Worm (Caenorhabditis elegans): ENCODE data around the gene sec-3.

DNA sequence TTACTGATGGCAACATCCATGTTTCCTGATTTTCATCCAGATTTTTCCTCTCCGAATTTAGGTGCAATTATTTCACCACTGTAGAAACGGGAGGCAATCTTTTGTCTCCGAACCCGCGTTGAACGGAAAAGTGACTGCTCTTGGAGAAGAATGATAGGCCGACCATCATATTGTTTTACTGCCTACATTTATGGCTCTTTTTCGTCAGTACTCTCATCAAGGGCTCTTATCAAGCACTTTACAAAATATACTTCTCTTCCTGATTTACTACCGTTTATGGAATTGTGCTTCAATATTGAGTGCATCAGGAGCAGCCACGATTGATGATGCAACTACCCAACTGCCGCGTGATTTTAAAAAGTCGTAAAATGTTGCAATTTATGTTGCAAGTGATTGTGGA, 45.3 kb downstream of the sec-3 start:
- TF ChIP-seq tab-1 (GFP tag; IDR thresholded peaks at IDR 0.05) (no peak), ztf-29 (GFP tag; IDR thresholded peaks at IDR 0.05) (no peak), T22C8.4 (GFP tag; IDR thresholded peaks at IDR 0.05) (no peak)
